Fruit fly (Drosophila melanogaster) whole organism, embryonic: Measurements from ENCODE around the gene PIG-C.

Experiments
- Abd-B ChIP-seq: fragments of 200-800 bp; sonication (Bioruptor generic); optimal IDR thresholded peaks from 2 replicates; lab custom pipeline; 2018; ENCODE audit warnings: missing biosample characterization, mild to moderate bottlenecking, missing genetic modification characterization, moderate library complexity
- Atf6 ChIP-seq: fragments of 200-800 bp; sonication (Bioruptor generic); IDR thresholded peaks from 2 replicates; pipeline ENCODE4 v1.3.6; 2022; ENCODE audit warnings: missing biosample characterization, missing genetic modification characterization
- Bteb2 ChIP-seq: fragments of 200-800 bp; sonication (Bioruptor generic); optimal IDR thresholded peaks from 2 replicates; lab custom pipeline; 2016; ENCODE audit warnings: missing biosample characterization, missing genetic modification characterization
- CG10462 ChIP-seq: fragments of 200-800 bp; sonication (Bioruptor generic); optimal IDR thresholded peaks from 2 replicates; lab custom pipeline; 2016; ENCODE audit warnings: missing biosample characterization, missing genetic modification characterization
- CG11723 ChIP-seq: fragments of 200-800 bp; sonication (Bioruptor generic); optimal IDR thresholded peaks from 2 replicates; lab custom pipeline; 2017; ENCODE audit warnings: missing biosample characterization, mild to moderate bottlenecking, missing genetic modification characterization
- CG12071 ChIP-seq: fragments of 200-800 bp; sonication (Bioruptor generic); optimal IDR thresholded peaks from 3 replicates; lab custom pipeline; 2018; ENCODE audit warnings: missing biosample characterization, mild to moderate bottlenecking, missing genetic modification characterization
- CG12155 ChIP-seq: fragments of 200-800 bp; sonication (Bioruptor generic); optimal IDR thresholded peaks from 3 replicates; lab custom pipeline; 2016; ENCODE audit warnings: missing biosample characterization, missing genetic modification characterization
- CG12219 ChIP-seq: fragments of 200-800 bp; sonication (Bioruptor generic); optimal IDR thresholded peaks from 3 replicates; lab custom pipeline; 2018; ENCODE audit warnings: missing biosample characterization, mild to moderate bottlenecking, missing genetic modification characterization
- CG13296 ChIP-seq: fragments of 200-800 bp; sonication (Bioruptor generic); optimal IDR thresholded peaks from 3 replicates; lab custom pipeline; 2018; ENCODE audit warnings: missing biosample characterization, mild to moderate bottlenecking, missing genetic modification characterization
- CG15073 ChIP-seq: fragments of 200-800 bp; sonication (Bioruptor generic); optimal IDR thresholded peaks from 2 replicates; lab custom pipeline; 2016; ENCODE audit warnings: missing biosample characterization, missing genetic modification characterization
- CG16779 ChIP-seq: fragments of 200-800 bp; sonication (Bioruptor generic); IDR thresholded peaks from 2 replicates; pipeline ENCODE4 v1.3.6; 2022; ENCODE audit warnings: missing biosample characterization, missing genetic modification characterization
- CG16863 ChIP-seq: fragments of 200-800 bp; sonication (Bioruptor generic); optimal IDR thresholded peaks from 3 replicates; lab custom pipeline; 2016; ENCODE audit warnings: missing biosample characterization, missing genetic modification characterization
- CG1832 ChIP-seq: fragments of 200-800 bp; sonication (Bioruptor generic); optimal IDR thresholded peaks from 2 replicates; lab custom pipeline; 2017; ENCODE audit warnings: missing biosample characterization, mild to moderate bottlenecking, missing genetic modification characterization, inconsistent platforms
- CG32532 ChIP-seq: fragments of 200-800 bp; sonication (Bioruptor generic); IDR thresholded peaks from 2 replicates; pipeline ENCODE4 v1.3.6; 2022; ENCODE audit warnings: missing biosample characterization, missing genetic modification characterization
- CG33557 ChIP-seq: fragments of 200-800 bp; sonication (Bioruptor generic); optimal IDR thresholded peaks from 2 replicates; lab custom pipeline; 2019; ENCODE audit warnings: missing biosample characterization, mild to moderate bottlenecking, missing genetic modification characterization, moderate library complexity
- CG42726 ChIP-seq: fragments of 200-800 bp; sonication (Bioruptor generic); IDR thresholded peaks from 2 replicates; pipeline ENCODE4 v1.3.6; 2022; ENCODE audit warnings: missing biosample characterization, missing genetic modification characterization; ENCODE audit not compliant: partially characterized antibody
- CG4820 ChIP-seq: fragments of 200-800 bp; sonication (Bioruptor generic); optimal IDR thresholded peaks from 3 replicates; lab custom pipeline; 2016; ENCODE audit warnings: missing biosample characterization, missing genetic modification characterization
- CG5953 ChIP-seq: fragments of 200-800 bp; sonication (Bioruptor generic); IDR thresholded peaks from 2 replicates; pipeline ENCODE4 v1.3.6; 2022; ENCODE audit warnings: missing biosample characterization, missing genetic modification characterization
- CG7786 ChIP-seq: fragments of 200-800 bp; sonication (Bioruptor generic); optimal IDR thresholded peaks from 2 replicates; lab custom pipeline; 2016; ENCODE audit warnings: missing biosample characterization, missing genetic modification characterization
- CG8290 ChIP-seq, 3 experiments: fragments of 200-800 bp; sonication (Bioruptor generic); optimal IDR thresholded peaks; 2 replicates each; lab custom pipeline; 2016 to 2019; ENCODE audit warnings: missing biosample characterization in 3 of 3, missing genetic modification characterization in 3 of 3, mild to moderate bottlenecking in 2 of 3, moderate library complexity in 1 of 3
- CoRest ChIP-seq: fragments of 200-800 bp; sonication (Bioruptor generic); optimal IDR thresholded peaks from 3 replicates; lab custom pipeline; 2018; ENCODE audit warnings: missing biosample characterization, mild to moderate bottlenecking, missing genetic modification characterization, moderate library complexity
- D ChIP-seq, 2 experiments: fragments of 200-800 bp in 1 of 2; fragments of >200 bp in 1 of 2; sonication (Bioruptor generic) in 1 of 2; optimal IDR thresholded peaks; 2 replicates in 1 of 2; 3 replicates in 1 of 2; lab custom pipeline; 2017; ENCODE audit warnings: mild to moderate bottlenecking in 1 of 2, missing biosample characterization in 1 of 2, missing genetic modification characterization in 1 of 2, missing genetic modification reagents in 1 of 2
- HHEX ChIP-seq: fragments of 200-800 bp; sonication (Bioruptor generic); optimal IDR thresholded peaks from 3 replicates; lab custom pipeline; 2017; ENCODE audit warnings: missing biosample characterization, mild to moderate bottlenecking, missing genetic modification characterization, missing genetic modification reagents
- HLH4C ChIP-seq: fragments of 200-800 bp; sonication (Bioruptor generic); IDR thresholded peaks from 3 replicates; pipeline ENCODE4 v1.3.6; 2022; ENCODE audit warnings: missing biosample characterization, missing genetic modification characterization; ENCODE audit not compliant: partially characterized antibody
- Oaz ChIP-seq: fragments of 200-800 bp; sonication (Bioruptor generic); IDR thresholded peaks from 2 replicates; pipeline ENCODE4 v1.3.6; 2022; ENCODE audit warnings: missing biosample characterization, missing genetic modification characterization
- Optix ChIP-seq: fragments of 200-800 bp; sonication (Bioruptor generic); IDR thresholded peaks from 3 replicates; pipeline ENCODE4 v1.3.6; 2022; ENCODE audit warnings: missing biosample characterization, missing genetic modification characterization
- Scr ChIP-seq: fragments of 200-800 bp; sonication (Bioruptor generic); IDR thresholded peaks from 2 replicates; pipeline ENCODE4 v1.3.6; 2022; ENCODE audit warnings: missing biosample characterization, missing genetic modification characterization; ENCODE audit not compliant: partially characterized antibody
- Side ChIP-seq: fragments of 200-800 bp; sonication (Bioruptor generic); optimal IDR thresholded peaks from 2 replicates; lab custom pipeline; 2016; ENCODE audit warnings: missing biosample characterization, missing genetic modification characterization
- TFAM ChIP-seq: fragments of 200-800 bp; sonication (Bioruptor generic); optimal IDR thresholded peaks from 2 replicates; lab custom pipeline; 2017; ENCODE audit warnings: missing biosample characterization, missing genetic modification characterization, inconsistent platforms
- Vsx1 ChIP-seq: fragments of 200-800 bp; sonication (Bioruptor generic); optimal IDR thresholded peaks from 2 replicates; lab custom pipeline; 2017; ENCODE audit warnings: missing biosample characterization, mild to moderate bottlenecking, missing genetic modification characterization, missing genetic modification reagents
- ase ChIP-seq: fragments of 200-800 bp; sonication (Bioruptor generic); IDR thresholded peaks from 3 replicates; pipeline ENCODE4 v1.3.6; 2022; ENCODE audit warnings: missing biosample characterization, missing genetic modification characterization
- az2 ChIP-seq: fragments of 200-800 bp; sonication (Bioruptor generic); optimal IDR thresholded peaks from 3 replicates; lab custom pipeline; 2016; ENCODE audit warnings: missing biosample characterization, missing genetic modification characterization
- cad ChIP-seq: fragments of >200 bp; optimal IDR thresholded peaks from 2 replicates; lab custom pipeline; 2017; ENCODE audit warnings: missing biosample characterization, missing genetic modification characterization
- corto ChIP-seq: fragments of 200-800 bp; sonication (Bioruptor generic); optimal IDR thresholded peaks from 2 replicates; lab custom pipeline; 2016; ENCODE audit warnings: missing biosample characterization, mild to moderate bottlenecking, missing genetic modification characterization, moderate library complexity
- crc ChIP-seq: fragments of 200-800 bp; sonication (Bioruptor generic); optimal IDR thresholded peaks from 2 replicates; lab custom pipeline; 2016; ENCODE audit warnings: missing biosample characterization, missing genetic modification characterization
- cwo ChIP-seq: fragments of 200-800 bp; sonication (Bioruptor generic); optimal IDR thresholded peaks from 3 replicates; lab custom pipeline; 2017; ENCODE audit warnings: missing biosample characterization, missing genetic modification characterization, mild to moderate bottlenecking, moderate library complexity, missing genetic modification reagents
- esg ChIP-seq: fragments of 200-800 bp; sonication (Bioruptor generic); conservative IDR thresholded peaks from 2 replicates; pipeline ENCODE4 v1.3.6; 2022; ENCODE audit warnings: missing biosample characterization, missing genetic modification characterization
- hbn ChIP-seq: fragments of 200-800 bp; sonication (Bioruptor generic); IDR thresholded peaks from 2 replicates; pipeline ENCODE4 v1.3.6; 2022; ENCODE audit warnings: missing biosample characterization, missing genetic modification characterization; ENCODE audit not compliant: partially characterized antibody
- jing ChIP-seq: fragments of 200-800 bp; sonication (Bioruptor generic); optimal IDR thresholded peaks from 2 replicates; lab custom pipeline; 2018; ENCODE audit warnings: missing biosample characterization, mild to moderate bottlenecking, missing genetic modification characterization
- ken ChIP-seq: fragments of 200-800 bp; sonication (Bioruptor generic); IDR thresholded peaks from 3 replicates; pipeline ENCODE4 v1.3.6; 2022; ENCODE audit warnings: missing biosample characterization, missing genetic modification characterization
- maf-S ChIP-seq: fragments of 200-800 bp; sonication (Bioruptor generic); optimal IDR thresholded peaks from 2 replicates; lab custom pipeline; 2016; ENCODE audit warnings: missing biosample characterization, missing genetic modification characterization
- pita ChIP-seq: fragments of 200-800 bp; sonication (Bioruptor generic); optimal IDR thresholded peaks from 2 replicates; lab custom pipeline; 2017; ENCODE audit warnings: missing biosample characterization, mild to moderate bottlenecking, missing genetic modification characterization
- sd ChIP-seq: fragments of 200-800 bp; sonication (Bioruptor generic); optimal IDR thresholded peaks from 3 replicates; lab custom pipeline; 2018; ENCODE audit warnings: missing biosample characterization, mild to moderate bottlenecking, missing genetic modification characterization, moderate library complexity
- slou ChIP-seq: fragments of 200-800 bp; sonication (Bioruptor generic); optimal IDR thresholded peaks from 3 replicates; lab custom pipeline; 2016; ENCODE audit warnings: missing biosample characterization, missing genetic modification characterization
- sqz ChIP-seq: fragments of 200-800 bp; sonication (Bioruptor generic); optimal IDR thresholded peaks from 3 replicates; lab custom pipeline; 2018; ENCODE audit warnings: missing biosample characterization, mild to moderate bottlenecking, missing genetic modification characterization
- sr ChIP-seq: fragments of 200-800 bp; sonication (Bioruptor generic); IDR thresholded peaks from 3 replicates; pipeline ENCODE4 v1.3.6; 2022; ENCODE audit warnings: missing biosample characterization, missing genetic modification characterization
- stc ChIP-seq: fragments of 200-800 bp; sonication (Bioruptor generic); IDR thresholded peaks from 2 replicates; pipeline ENCODE4 v1.3.6; 2022; ENCODE audit warnings: missing biosample characterization, missing genetic modification characterization
- wek ChIP-seq: fragments of 200-800 bp; sonication (Bioruptor generic); optimal IDR thresholded peaks from 3 replicates; lab custom pipeline; 2018; ENCODE audit warnings: missing biosample characterization, mild to moderate bottlenecking, missing genetic modification characterization, moderate library complexity
- zfh1 ChIP-seq: fragments of 200-800 bp; sonication (Bioruptor generic); IDR thresholded peaks from 3 replicates; pipeline ENCODE4 v1.3.6; 2022; ENCODE audit warnings: missing biosample characterization, missing genetic modification characterization

Gene PIG-C

DNA sequence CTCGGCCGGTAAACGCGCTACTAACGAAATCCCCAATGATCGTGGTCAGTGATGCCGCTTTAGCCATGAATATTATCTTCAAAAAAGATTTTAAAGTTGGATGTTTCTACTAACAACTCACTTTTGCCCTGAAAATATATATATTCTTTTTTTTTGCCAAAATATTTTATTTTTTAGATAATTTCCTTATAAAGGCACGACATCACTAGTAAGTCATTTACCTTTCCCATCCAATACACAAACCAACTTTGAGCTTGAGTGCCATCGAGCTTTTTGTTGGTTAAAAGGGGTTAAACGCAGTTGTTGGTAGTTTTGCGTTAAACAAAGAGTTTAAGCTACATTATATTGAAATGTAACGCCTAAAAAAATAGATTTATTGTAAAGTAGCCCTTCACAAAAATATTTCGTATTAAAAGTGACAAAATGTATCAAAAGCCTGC lies 15.9 kb downstream of the PIG-C start, which contains the start of gene CG14968 (continued):
- TF ChIP-seq CG1832 (no peak), CG10462 (GFP tag; lab: Kevin White, UChicago) (peak; percentile 85), CG13296 (GFP tag; lab: Kevin White, UChicago) (peak; percentile 93), Atf6 (peak; percentile 97), Oaz (peak; percentile 96), sd (tag; lab: Kevin White, UChicago) (peak; percentile 76), CG4820 (GFP tag; lab: Kevin White, UChicago) (peak; percentile 85), sqz (GFP tag; lab: Kevin White, UChicago) (peak; percentile 70), CG5953 (peak; percentile 91), CG8290 (GFP tag; optimal IDR thresholded peaks at IDR 0.05; lab: Kevin White, UChicago) (peak; percentile 74), CG8290 (tag; optimal IDR thresholded peaks at IDR 0.05; lab: Kevin White, UChicago) (peak in 1 of 2 experiments; percentile 77), CG42726 (GFP tag; lab: Robert Waterston, UW) (no peak), Optix (peak; percentile 85), CG11723 (GFP tag; lab: Kevin White, UChicago) (peak; percentile 86), pita (peak; percentile 26), crc (GFP tag; lab: Kevin White, UChicago) (peak; percentile 52), CG16863 (GFP tag; lab: Kevin White, UChicago) (peak; percentile 63), maf-S (GFP tag; lab: Kevin White, UChicago) (peak; percentile 51), stc (peak; percentile 96), CoRest (tag; lab: Kevin White, UChicago) (peak; percentile 94), TFAM (GFP tag; lab: Kevin White, UChicago) (peak; percentile 74), sr (peak; percentile 78), corto (GFP tag; lab: Kevin White, UChicago) (peak; percentile 91), az2 (peak; percentile 92), slou (GFP tag; lab: Kevin White, UChicago) (peak; percentile 83), esg (GFP tag; lab: Robert Waterston, UW) (peak; percentile 95), ase (GFP tag; lab: Robert Waterston, UW) (peak; percentile 96), HLH4C (GFP tag; lab: Robert Waterston, UW) (no peak)

DNA sequence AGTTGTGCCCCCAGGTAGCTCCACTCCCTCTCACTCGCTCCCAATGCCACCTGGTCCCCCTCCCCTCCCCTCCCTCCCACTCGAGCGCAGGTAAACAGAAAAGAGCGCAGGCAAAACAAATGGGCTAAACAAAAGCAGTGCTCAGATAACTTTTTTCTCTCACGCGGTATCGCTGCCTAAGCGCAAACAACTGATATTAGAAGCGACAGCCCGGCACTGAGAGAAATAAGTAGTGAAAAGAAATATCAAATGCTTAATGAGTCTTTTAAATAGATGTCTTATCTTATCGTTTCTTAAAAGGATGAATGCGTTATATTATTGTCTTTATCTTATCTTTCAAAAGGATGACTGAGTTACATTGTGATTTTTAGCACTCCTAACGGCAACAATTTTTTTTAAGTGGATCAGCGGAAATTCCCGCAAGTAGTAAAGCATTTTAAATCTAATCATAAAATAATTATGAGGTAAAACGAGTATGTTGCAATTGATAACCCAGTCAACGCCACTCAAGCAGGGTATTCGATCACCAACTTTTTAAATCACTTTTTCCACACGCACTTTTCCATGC lies 17.8 kb downstream of the PIG-C start:
- TF ChIP-seq Side (GFP tag; lab: Kevin White, UChicago) (peak; percentile 84), HHEX (GFP tag; lab: Kevin White, UChicago) (peak; percentile 89), CG33557 (peak; percentile 68), Bteb2 (GFP tag; lab: Kevin White, UChicago) (peak; percentile 89), CG12155 (GFP tag; lab: Kevin White, UChicago) (peak; percentile 84), zfh1 (GFP tag; lab: Robert Waterston, UW) (peak; percentile 89), CG7786 (GFP tag; lab: Kevin White, UChicago) (peak; percentile 86), CG32532 (GFP tag; lab: Robert Waterston, UW) (peak; percentile 89), CG12071 (GFP tag; lab: Kevin White, UChicago) (peak; percentile 89), ken (GFP tag; lab: Robert Waterston, UW) (peak; percentile 79; the same call in 2 of the 3 replicates), Scr (GFP tag; lab: Robert Waterston, UW) (no peak), D (optimal IDR thresholded peaks at IDR 0.05; lab: Kevin White, UChicago) (no peak), D (GFP tag; optimal IDR thresholded peaks at IDR 0.05; lab: Kevin White, UChicago) (peak; percentile 85), hbn (GFP tag; lab: Robert Waterston, UW) (0 out of 2 replicates have a peak, but pooled peaks have one; percentile 19), cwo (peak; percentile 92), CG12219 (GFP tag; lab: Kevin White, UChicago) (peak; percentile 92), cad (GFP tag; lab: Kevin White, UChicago) (no peak), Abd-B (GFP tag; lab: Kevin White, UChicago) (peak; percentile 85), jing (GFP tag; lab: Kevin White, UChicago) (peak; percentile 86), CG15073 (peak; percentile 66), wek (GFP tag; lab: Kevin White, UChicago) (peak; percentile 33), Vsx1 (GFP tag; lab: Kevin White, UChicago) (peak; percentile 72), CG16779 (peak; percentile 61; the same call in 1 of the 2 replicates)
